Worm (Caenorhabditis elegans) whole organism, mixed stage, embryonic: ENCODE results near the gene F58A3.3.

Experiments
- nhr-237 ChIP-seq: fragments of 150-350 bp; optimal IDR thresholded peaks from 2 replicates; lab custom pipeline; 2014; ENCODE audit warnings: missing biosample characterization, missing genetic modification characterization
- nhr-28 ChIP-seq: fragments of 150-350 bp; optimal IDR thresholded peaks from 2 replicates; lab custom pipeline; 2014; ENCODE audit warnings: missing biosample characterization, missing genetic modification characterization
- pha-4 ChIP-seq: fragments of 150-350 bp; optimal IDR thresholded peaks from 2 replicates; lab custom pipeline; 2018; ENCODE audit warnings: missing biosample characterization, missing genetic modification reagents, missing genetic modification characterization
- snpc-4 ChIP-seq: fragments of 150-350 bp; optimal IDR thresholded peaks from 2 replicates; lab custom pipeline; 2014; ENCODE audit warnings: missing biosample characterization, missing genetic modification characterization
- sptf-1 ChIP-seq: sonication (generic microtip); optimal IDR thresholded peaks from 2 replicates; lab custom pipeline; 2017; ENCODE audit warnings: mild to moderate bottlenecking, missing genetic modification characterization, moderate library complexity, missing compliant biosample characterization
- unc-62 ChIP-seq: fragments of 150-350 bp; optimal IDR thresholded peaks from 2 replicates; lab custom pipeline; 2014; ENCODE audit warnings: missing biosample characterization, missing genetic modification reagents, missing genetic modification characterization

DNA sequence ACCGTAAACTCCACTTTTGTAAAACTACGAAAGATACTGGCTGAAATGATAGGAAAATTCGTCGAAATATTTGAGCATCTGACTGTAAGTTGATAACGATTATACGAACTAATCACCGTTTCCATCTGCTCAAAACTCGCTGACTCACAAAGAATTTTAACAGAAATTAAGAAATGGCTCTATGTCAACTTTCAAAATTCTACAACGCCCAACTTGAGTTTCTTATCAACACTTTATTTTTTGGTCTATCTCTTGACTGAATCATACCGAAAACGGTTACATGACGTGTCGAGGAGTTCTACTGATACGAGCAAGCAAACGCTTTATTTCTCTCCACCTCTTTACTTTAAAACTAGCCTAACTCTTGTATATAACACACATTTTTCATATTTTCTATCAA, 34.7 kb downstream of the F58A3.3 start, which contains the start of gene clc-1:
- TF ChIP-seq snpc-4 (tag; lab: Kevin White, UChicago) (no peak), nhr-237 (tag; lab: Kevin White, UChicago) (no peak), unc-62 (no peak), sptf-1 (tag; lab: Kevin White, UChicago) (no peak), nhr-28 (tag; lab: Kevin White, UChicago) (no peak), pha-4 (no peak)
